Worm (Caenorhabditis elegans) whole organism, L4/young adult: ENCODE data around the gene clec-251.

ENCODE experiments used
- W03F9.2 ChIP-seq: fragments of 150-350 bp; optimal IDR thresholded peaks from 2 replicates; lab custom pipeline; 2014; ENCODE audit warnings: missing biosample characterization, missing genetic modification characterization
- dao-5 ChIP-seq: sonication (generic microtip); optimal IDR thresholded peaks from 2 replicates; lab custom pipeline; 2016; ENCODE audit warnings: missing genotype, missing genetic modification characterization, moderate library complexity, missing compliant biosample characterization
- him-1 ChIP-seq: sonication (generic microtip); optimal IDR thresholded peaks from 2 replicates; lab custom pipeline; 2016; ENCODE audit warnings: missing genotype, missing genetic modification reagents, missing genetic modification characterization, missing compliant biosample characterization

clec-251 gene

DNA sequence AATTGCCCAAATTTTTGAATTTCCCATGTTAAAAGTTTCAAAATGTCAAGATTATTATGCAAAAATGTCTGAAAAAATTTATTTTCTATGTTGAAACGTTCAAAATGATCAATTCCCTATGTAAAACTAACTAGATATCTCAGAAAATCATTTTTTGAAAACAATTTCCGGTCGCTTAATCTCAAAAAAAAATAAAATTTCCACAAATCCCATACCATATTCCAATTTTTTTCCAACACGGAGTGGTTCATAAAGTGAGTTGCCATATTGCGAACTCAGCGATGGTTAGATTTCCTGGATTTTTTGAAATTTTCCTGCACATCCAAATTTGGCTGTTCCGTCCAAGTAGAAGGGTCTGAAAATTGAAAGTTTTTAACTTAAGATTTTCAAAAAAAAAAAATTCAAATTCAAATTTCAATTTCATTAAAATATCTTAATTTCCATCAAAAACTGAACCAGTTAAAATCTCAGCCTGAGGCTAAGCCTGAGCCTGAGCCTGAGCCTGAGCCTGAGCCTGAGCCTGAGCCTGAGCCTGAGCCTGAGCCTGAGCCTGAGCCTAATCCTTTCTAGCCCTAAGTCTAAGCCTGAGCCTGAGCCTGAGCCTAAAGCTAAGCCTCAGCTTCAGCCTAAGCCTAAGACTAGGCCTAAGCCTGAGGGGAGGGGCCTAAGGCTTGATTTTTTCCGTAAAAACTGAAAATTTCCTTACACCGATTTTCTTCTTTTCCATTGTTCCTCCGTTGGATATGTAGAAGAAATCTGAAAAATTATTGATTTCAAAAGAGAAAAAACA lies 24.1 kb downstream of the clec-251 start:
- TF ChIP-seq dao-5 (no peak), him-1 (tag; lab: Kevin White, UChicago) (no peak), W03F9.2 (tag; lab: Kevin White, UChicago) (no peak)

DNA sequence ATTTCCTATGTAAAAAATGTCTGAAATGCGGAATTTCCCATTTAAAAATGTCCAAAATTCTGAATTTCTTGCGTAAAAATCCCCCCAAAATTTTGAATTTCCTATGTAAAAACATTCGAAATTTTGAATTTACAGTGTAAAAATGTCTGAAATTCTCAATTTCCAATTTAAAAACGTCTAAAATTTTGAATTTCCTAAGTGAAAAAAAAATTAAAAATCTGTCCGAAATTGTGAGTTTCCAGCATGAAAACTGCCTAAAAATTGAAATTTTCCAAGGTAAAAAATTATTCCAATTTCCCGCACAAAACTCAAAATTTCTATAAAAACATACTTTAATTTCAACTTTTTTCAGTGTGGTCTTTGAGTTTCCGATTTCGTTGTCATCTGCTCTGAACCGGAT lies 24.9 kb downstream of the clec-251 start:
- TF ChIP-seq W03F9.2 (tag; lab: Kevin White, UChicago) = no peak
- TF ChIP-seq dao-5 = no peak
- no peak for TF ChIP-seq him-1 (tag; lab: Kevin White, UChicago)

DNA sequence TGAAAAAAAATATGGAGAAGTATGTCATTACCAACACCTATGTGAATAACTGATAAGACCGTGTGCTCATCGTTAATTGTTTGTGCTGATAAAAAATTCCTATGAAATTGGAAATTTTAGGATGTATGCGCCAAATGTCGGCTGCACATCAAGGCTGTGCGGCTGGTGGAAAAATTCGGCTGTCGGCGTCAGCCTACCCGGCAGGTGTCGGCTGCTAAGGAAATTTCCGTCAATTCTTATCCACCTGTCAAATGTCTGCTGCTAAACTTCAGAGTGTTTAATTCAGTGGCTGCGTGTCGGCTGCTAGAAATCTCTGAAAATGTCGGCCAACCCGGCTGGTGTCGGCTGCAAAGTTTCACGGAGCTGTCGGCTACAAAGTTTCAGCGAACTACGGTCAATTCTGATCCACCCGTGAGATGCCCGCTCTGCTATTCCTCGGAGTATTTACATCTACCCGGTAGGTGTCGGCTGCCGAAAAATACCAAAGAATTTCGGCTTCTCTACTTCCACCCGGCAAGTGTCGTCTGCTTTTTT lies 26.8 kb downstream of the clec-251 start, which contains the start of gene Y17D7C.2:
Gene Y17D7C.2 (minus strand): TSS at position 32 of the 534 bp plus-strand sequence.
- TF ChIP-seq W03F9.2 (tag; lab: Kevin White, UChicago) (no peak), dao-5 (no peak), him-1 (tag; lab: Kevin White, UChicago) (no peak)

DNA sequence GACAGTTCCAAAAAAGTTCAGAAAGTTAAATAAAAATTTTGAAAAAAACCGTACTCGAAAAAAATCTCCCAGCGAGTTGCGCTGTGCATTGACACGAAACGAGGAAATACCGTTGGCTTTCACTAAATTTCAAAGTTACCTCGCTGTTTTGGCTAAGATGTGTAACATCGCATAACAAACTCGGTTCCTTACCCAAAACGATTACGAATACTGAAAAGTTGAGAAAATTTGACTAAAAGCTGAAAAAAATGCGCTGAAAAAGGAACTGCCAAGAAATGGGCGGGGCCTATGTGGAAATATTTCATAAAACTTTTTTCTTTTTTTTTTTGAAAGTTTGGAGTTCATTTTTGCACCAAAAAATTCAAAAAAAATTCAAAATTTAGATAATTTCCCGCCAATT lies 27.4 kb downstream of the clec-251 start:
- TF ChIP-seq W03F9.2 (tag; lab: Kevin White, UChicago) (no peak), dao-5 (no peak), him-1 (tag; lab: Kevin White, UChicago) (no peak)

DNA sequence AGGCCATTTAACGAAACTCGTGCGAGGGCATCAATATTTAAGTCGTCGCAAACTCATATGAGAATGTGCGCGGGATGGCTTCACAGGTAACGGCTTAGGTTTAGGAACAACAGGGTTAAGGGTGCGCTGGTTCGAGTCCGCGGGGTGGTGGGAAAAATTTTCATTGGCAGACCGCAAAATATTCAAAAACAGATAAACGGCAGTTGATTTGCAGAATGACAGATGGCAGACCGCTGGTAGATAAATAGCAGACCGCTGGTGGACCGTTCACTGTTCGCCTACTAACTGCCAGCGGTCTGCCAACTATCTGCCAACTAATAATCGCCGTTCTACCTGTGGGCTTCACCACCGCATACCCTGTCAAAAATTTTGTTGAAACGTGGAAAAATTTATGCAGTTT lies 34.7 kb downstream of the clec-251 start:
- no peak for TF ChIP-seq dao-5
- no peak for TF ChIP-seq W03F9.2 (tag; lab: Kevin White, UChicago)
- TF ChIP-seq him-1 (tag; lab: Kevin White, UChicago) = no peak

DNA sequence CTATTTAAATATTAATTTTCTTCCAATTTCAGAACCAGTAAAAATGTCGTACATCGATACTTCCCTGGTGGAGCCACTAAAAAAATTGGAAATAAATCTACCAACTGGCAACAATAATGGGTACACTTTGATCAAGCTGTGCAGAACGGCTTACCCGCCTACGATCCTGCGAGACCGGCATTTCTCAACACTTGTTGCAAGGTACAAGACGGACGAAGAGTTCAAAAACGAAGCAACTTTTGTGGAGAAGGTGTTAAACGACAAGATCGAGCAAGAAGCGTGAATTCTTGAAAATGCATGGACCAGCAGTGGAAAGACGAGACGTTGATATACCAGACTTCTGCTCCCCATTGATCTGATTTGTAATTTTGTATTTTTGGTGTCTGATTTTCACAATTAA lies 35.4 kb downstream of the clec-251 start:
- TF ChIP-seq W03F9.2 (tag; lab: Kevin White, UChicago) (no peak), him-1 (tag; lab: Kevin White, UChicago) (no peak), dao-5 (no peak)

DNA sequence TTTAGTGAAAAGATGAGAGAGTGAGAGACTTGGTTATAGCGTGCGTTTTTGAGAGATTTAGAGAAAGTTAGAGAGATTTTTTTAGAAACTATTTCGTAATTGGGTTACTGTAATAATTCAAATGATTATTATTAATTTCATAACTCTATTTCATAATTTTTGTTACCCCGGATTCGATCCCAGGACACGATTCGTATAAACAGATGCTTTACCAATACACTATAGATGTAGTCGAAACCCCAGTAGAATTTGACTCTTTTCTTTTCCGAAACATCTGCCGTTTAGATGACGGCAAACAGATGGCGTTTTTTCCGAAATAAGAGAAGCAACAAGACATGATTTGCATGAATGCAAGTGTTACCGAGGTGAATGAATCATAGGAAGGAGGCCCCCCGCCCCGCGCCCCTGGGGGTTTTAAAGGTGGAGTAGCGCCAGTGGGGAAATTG lies 36.7 kb downstream of the clec-251 start:
- no peak for TF ChIP-seq him-1 (tag; lab: Kevin White, UChicago)
- TF ChIP-seq W03F9.2 (tag; lab: Kevin White, UChicago) = no peak
- TF ChIP-seq dao-5 = no peak

DNA sequence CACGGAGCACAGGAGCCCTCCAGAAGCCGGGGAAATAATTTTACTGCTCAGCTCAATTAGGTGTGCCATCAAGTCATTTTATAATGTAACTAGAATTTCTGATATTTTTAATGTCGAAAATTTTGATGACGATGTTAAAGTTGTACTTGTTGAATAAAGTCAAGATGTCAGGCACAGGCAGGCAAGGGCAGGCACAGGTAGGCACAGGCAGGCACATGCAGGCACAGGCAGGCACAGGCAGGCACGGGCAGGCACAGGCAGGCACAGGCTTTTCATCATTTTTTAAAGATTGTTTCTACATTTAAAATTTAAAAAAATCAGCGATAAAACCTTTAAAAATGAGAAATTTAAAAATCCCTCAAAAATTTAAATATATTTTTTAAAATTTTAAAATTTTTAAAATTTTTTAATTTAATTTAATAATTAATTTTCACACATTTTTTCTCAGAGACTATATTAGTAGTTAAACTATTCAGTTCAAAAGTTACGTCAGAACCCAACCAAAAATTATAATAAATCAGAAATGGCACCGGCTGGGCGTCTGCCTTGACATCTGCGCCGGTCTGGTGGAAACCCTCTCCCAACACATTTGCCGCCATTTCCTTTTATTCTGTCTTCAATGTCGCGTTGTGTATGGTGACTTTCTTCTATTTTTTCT lies 37.5 kb downstream of the clec-251 start, which contains the start of gene Y17D7C.6:
Gene Y17D7C.6 (plus strand): TSS at position 608 of the 658 bp plus-strand sequence.
- no peak for TF ChIP-seq him-1 (tag; lab: Kevin White, UChicago)
- TF ChIP-seq W03F9.2 (tag; lab: Kevin White, UChicago) = no peak
- no peak for TF ChIP-seq dao-5

DNA sequence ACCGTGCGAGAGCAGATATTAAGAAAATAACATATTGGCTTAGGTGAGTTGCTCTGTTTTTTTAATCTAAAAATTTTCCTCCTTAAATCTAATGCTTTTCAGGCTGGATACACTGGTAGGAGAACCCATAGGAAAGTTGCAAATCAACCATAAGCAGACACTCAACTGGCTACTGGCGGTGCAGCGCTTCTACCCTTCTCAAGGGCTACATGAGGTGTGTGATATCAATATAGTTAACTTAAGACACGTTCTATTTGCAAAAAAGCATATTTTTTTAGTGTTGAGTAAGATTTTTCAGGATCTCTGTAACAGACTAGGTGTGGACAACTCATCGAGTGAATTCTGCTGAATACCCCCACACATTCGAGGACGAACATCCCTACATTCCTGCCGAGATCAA lies 38.8 kb downstream of the clec-251 start:
- no peak for TF ChIP-seq him-1 (tag; lab: Kevin White, UChicago)
- no peak for TF ChIP-seq W03F9.2 (tag; lab: Kevin White, UChicago)
- TF ChIP-seq dao-5 = no peak

DNA sequence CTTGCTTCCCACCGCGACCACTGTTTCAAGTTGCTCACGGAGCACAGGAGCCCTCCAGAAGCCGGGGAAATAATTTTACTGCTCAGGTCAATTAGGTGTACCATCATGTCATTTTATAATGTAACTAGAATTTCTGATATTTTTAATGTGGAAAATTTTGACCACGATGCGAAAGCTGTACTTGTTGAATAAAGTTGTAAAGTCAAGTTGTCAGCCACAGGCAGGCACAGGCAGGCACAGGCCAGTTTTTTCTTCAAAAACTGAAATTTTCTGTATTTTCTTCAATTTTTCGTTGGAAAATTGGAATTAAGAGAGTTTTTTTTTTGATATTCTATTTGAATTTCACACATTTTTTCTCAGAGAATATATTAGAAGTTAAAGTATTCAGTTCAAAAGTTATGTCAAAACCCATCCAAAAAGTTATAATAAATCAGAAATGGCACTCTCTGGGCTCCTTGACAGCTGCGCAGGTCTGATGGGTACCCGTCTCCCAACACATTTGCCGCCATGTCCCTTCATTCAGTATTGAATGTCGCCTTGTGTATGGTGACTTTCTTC lies 40.6 kb downstream of the clec-251 start, which contains the start of gene Y17D7C.1:
Gene Y17D7C.1 (plus strand): TSS at position 508 of the 558 bp plus-strand sequence.
- no peak for TF ChIP-seq dao-5
- TF ChIP-seq W03F9.2 (tag; lab: Kevin White, UChicago) = no peak
- TF ChIP-seq him-1 (tag; lab: Kevin White, UChicago) = no peak

DNA sequence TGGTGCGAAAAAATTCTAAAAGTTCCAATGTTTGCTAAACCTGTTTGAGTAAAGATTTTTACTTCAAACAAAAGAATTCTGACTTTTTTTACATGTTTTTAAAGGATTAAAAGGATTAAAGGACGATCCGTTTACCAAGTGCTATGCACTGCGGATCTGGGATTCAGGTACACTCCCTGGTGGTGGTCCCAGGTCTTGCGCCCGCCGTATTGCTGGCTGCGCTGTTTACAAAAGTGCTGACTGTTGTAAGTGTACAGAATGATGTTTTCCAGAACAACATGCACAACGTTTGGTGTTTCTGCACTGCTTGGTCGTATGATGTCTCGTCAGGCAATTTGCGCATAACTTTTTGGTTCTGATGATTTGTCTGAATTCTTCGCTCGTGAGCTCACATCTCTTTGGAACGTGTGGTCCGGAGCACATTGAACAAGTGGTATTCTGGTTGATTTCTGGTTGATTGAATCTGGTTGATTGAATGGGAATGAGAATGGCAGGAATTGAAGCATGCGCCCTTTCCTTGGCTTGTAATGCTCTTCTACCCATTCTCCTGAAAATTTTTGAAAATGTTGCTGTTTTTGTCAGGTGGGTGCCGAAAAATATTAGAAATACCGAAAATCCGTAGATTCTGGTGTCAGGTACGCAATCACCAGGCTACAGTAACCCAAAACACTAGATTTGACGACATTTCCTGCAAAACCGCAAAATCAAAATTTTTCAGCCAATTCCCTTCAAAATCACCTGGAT lies 41.3 kb downstream of the clec-251 start:
- TF ChIP-seq W03F9.2 (tag; lab: Kevin White, UChicago) (no peak), dao-5 (no peak), him-1 (tag; lab: Kevin White, UChicago) (no peak)

DNA sequence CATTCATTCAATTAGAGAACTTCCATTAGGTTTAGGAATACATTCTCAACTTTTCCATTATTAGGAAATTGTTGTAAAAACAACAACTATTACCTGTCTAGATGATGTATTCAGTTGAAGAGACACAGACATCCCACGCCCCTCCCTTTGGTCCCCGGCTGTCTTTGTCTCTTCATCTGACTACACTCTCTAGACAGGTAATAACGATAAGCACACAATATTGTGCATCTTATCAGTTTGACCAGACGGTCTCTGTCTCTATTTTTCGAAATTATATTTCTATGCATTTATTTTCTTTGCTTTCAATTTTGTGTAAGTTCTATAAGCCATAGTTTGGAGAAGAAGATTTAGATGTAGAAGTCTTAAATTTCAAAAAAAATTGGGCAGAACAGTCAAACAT lies 45.5 kb downstream of the clec-251 start, which contains the start of gene Y69H2.9:
Gene Y69H2.9 (plus strand): TSS at position 233 of the 400 bp plus-strand sequence.
- TF ChIP-seq dao-5 (no peak), him-1 (tag; lab: Kevin White, UChicago) (no peak), W03F9.2 (tag; lab: Kevin White, UChicago) (no peak)

DNA sequence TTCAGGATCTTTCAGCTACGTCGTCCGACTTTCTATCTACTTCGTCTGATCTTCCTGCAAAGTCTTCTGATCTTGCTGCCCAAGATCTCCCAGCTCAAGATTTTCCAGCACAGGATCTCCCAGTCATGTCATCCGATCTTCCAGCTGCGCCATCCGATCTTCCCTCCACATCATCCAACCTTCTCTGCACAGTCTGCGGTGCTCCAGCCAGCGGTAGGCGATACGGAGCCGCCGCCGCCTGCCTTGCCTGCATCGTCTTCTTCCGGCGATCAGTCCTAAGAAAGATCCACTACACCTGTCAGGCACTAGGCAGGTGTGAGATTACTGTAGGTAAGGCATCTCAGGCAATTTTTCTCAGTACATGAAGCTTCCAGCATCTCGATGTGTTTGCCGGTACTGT lies 47.5 kb downstream of the clec-251 start, which contains the start of gene nhr-241:
Gene nhr-241 (plus strand): TSS at position 126 of the 400 bp plus-strand sequence.
- no peak for TF ChIP-seq dao-5
